Fruit fly (Drosophila melanogaster) whole organism, wandering third instar larva: ENCODE measurements around the gene fln.

Experiments used
- CG32264 ChIP-seq: fragments of 200-800 bp; sonication (Bioruptor generic); optimal IDR thresholded peaks from 2 replicates; lab custom pipeline; 2016; ENCODE audit warnings: missing biosample characterization, missing genetic modification characterization
- CG9705 ChIP-seq: fragments of 200-800 bp; sonication (Bioruptor generic); optimal IDR thresholded peaks from 2 replicates; lab custom pipeline; 2018; ENCODE audit warnings: missing biosample characterization, mild to moderate bottlenecking, missing genetic modification characterization
- CrebA ChIP-seq: fragments of 200-800 bp; sonication (Bioruptor generic); optimal IDR thresholded peaks from 2 replicates; lab custom pipeline; 2016; ENCODE audit warnings: missing biosample characterization, mild to moderate bottlenecking, missing genetic modification characterization, borderline replicate concordance
- Dfd ChIP-seq: fragments of >200 bp; optimal IDR thresholded peaks from 2 replicates; lab custom pipeline; 2017; ENCODE audit warnings: missing biosample characterization, missing genetic modification characterization
- Dif ChIP-seq: fragments of 200-275, 200-300 bp; sonication (Bioruptor generic); optimal IDR thresholded peaks from 2 replicates; lab custom pipeline; 2018; ENCODE audit warnings: missing biosample characterization, missing genetic modification characterization; ENCODE audit not compliant: partially characterized antibody
- GATAd ChIP-seq: sonication (Bioruptor generic); optimal IDR thresholded peaks from 2 replicates; lab custom pipeline; 2016; ENCODE audit warnings: missing biosample characterization, missing genetic modification characterization
- HLH106 ChIP-seq: fragments of 200-800 bp; optimal IDR thresholded peaks from 3 replicates; lab custom pipeline; 2019; ENCODE audit warnings: missing biosample characterization, mild to moderate bottlenecking, missing genetic modification characterization, moderate library complexity
- Hnf4 ChIP-seq: fragments of 200-800 bp; sonication (Bioruptor generic); optimal IDR thresholded peaks from 2 replicates; lab custom pipeline; 2016; ENCODE audit warnings: missing biosample characterization, mild to moderate bottlenecking, missing genetic modification characterization
- Hr78 ChIP-seq: fragments of >200 bp; optimal IDR thresholded peaks from 2 replicates; lab custom pipeline; 2017; ENCODE audit warnings: missing biosample characterization, missing genetic modification characterization
- Hr83 ChIP-seq: fragments of 200-300 bp; sonication (Bioruptor generic); optimal IDR thresholded peaks from 2 replicates; lab custom pipeline; 2016; ENCODE audit warnings: missing biosample characterization, mild to moderate bottlenecking, missing genetic modification characterization, moderate library complexity; ENCODE audit not compliant: poor library complexity, severe bottlenecking
- Mio ChIP-seq: sonication (Bioruptor generic); optimal IDR thresholded peaks from 2 replicates; lab custom pipeline; 2016; ENCODE audit warnings: missing biosample characterization, missing genetic modification characterization
- N ChIP-seq: fragments of >200 bp; optimal IDR thresholded peaks from 2 replicates; lab custom pipeline; 2018; ENCODE audit warnings: missing biosample characterization, missing external identifiers, missing genetic modification characterization
- OdsH ChIP-seq: fragments of 200-800 bp; sonication (Bioruptor generic); optimal IDR thresholded peaks from 2 replicates; lab custom pipeline; 2016; ENCODE audit warnings: missing biosample characterization, mild to moderate bottlenecking, missing genetic modification characterization
- Rel ChIP-seq, 2 experiments: fragments of 200-800 bp; sonication (Bioruptor generic) in 1 of 2; optimal IDR thresholded peaks; 2 replicates in 1 of 2; 3 replicates in 1 of 2; lab custom pipeline; 2016 to 2019; ENCODE audit warnings: mild to moderate bottlenecking in 2 of 2, missing biosample characterization in 2 of 2, missing genetic modification characterization in 2 of 2, moderate library complexity in 1 of 2
- Sp1 ChIP-seq: fragments of 200-800 bp; sonication (Bioruptor generic); optimal IDR thresholded peaks from 3 replicates; lab custom pipeline; 2019; ENCODE audit warnings: missing biosample characterization, mild to moderate bottlenecking, missing genetic modification characterization, moderate library complexity
- Vsx2 ChIP-seq: fragments of 200-300, 225-300 bp; sonication (Bioruptor generic); optimal IDR thresholded peaks from 2 replicates; lab custom pipeline; 2018; ENCODE audit warnings: missing biosample characterization, missing genetic modification characterization; ENCODE audit not compliant: partially characterized antibody
- br ChIP-seq: fragments of 200-800 bp; sonication (Bioruptor generic); optimal IDR thresholded peaks from 2 replicates; lab custom pipeline; 2016; ENCODE audit warnings: missing biosample characterization, missing genetic modification characterization
- dl ChIP-seq, 2 experiments: fragments of 175-275, 200-275 bp in 1 of 2; fragments of 200-275 bp in 1 of 2; sonication (Bioruptor generic); optimal IDR thresholded peaks; lab custom pipeline; 2018; ENCODE audit warnings: mild to moderate bottlenecking in 2 of 2, missing biosample characterization in 2 of 2, missing genetic modification characterization in 2 of 2, moderate library complexity in 2 of 2; ENCODE audit not compliant: partially characterized antibody in 2 of 2, insufficient read depth in 1 of 2
- dsf ChIP-seq: sonication (Bioruptor generic); optimal IDR thresholded peaks from 2 replicates; lab custom pipeline; 2016; ENCODE audit warnings: missing biosample characterization, missing genetic modification characterization, borderline replicate concordance
- ey ChIP-seq: fragments of 200-800 bp; sonication (Bioruptor generic); optimal IDR thresholded peaks from 2 replicates; lab custom pipeline; 2016; ENCODE audit warnings: missing biosample characterization, missing genetic modification characterization
- foxo ChIP-seq, 2 experiments: fragments of 200-800 bp; sonication (Bioruptor generic); optimal IDR thresholded peaks; 2 replicates in 1 of 2; 3 replicates in 1 of 2; lab custom pipeline; 2016 to 2017; ENCODE audit warnings: missing biosample characterization in 2 of 2, missing genetic modification characterization in 2 of 2
- h ChIP-seq: fragments of 200-800 bp; sonication (Bioruptor generic); optimal IDR thresholded peaks from 3 replicates; lab custom pipeline; 2016; ENCODE audit warnings: missing biosample characterization, mild to moderate bottlenecking, missing genetic modification characterization
- jim ChIP-seq: fragments of 175-275, 200-325 bp; sonication (Bioruptor generic); optimal IDR thresholded peaks from 2 replicates; lab custom pipeline; 2016; ENCODE audit warnings: missing biosample characterization, mild to moderate bottlenecking, missing genetic modification characterization
- lola ChIP-seq: fragments of >200 bp; optimal IDR thresholded peaks from 2 replicates; lab custom pipeline; 2017; ENCODE audit warnings: missing biosample characterization, missing genetic modification characterization
- pan ChIP-seq: fragments of >200 bp; optimal IDR thresholded peaks from 2 replicates; lab custom pipeline; 2017
- rgr ChIP-seq: fragments of 200-800 bp; sonication (Bioruptor generic); optimal IDR thresholded peaks from 3 replicates; lab custom pipeline; 2016; ENCODE audit warnings: missing biosample characterization, mild to moderate bottlenecking, missing genetic modification characterization
- sage ChIP-seq: fragments of 200-800 bp; sonication (Bioruptor generic); optimal IDR thresholded peaks from 2 replicates; lab custom pipeline; 2016; ENCODE audit warnings: missing biosample characterization, mild to moderate bottlenecking, missing genetic modification characterization
- sv ChIP-seq: fragments of 200-800 bp; sonication (Bioruptor generic); optimal IDR thresholded peaks from 3 replicates; lab custom pipeline; 2016; ENCODE audit warnings: missing biosample characterization, missing genetic modification characterization
- usp ChIP-seq: fragments of >200 bp; optimal IDR thresholded peaks from 2 replicates; lab custom pipeline; 2017; ENCODE audit warnings: missing biosample characterization, missing genetic modification characterization
- woc ChIP-seq: sonication (Bioruptor generic); optimal IDR thresholded peaks from 2 replicates; lab custom pipeline; 2016; ENCODE audit warnings: missing biosample characterization, mild to moderate bottlenecking, missing genetic modification characterization

The fln gene

DNA sequence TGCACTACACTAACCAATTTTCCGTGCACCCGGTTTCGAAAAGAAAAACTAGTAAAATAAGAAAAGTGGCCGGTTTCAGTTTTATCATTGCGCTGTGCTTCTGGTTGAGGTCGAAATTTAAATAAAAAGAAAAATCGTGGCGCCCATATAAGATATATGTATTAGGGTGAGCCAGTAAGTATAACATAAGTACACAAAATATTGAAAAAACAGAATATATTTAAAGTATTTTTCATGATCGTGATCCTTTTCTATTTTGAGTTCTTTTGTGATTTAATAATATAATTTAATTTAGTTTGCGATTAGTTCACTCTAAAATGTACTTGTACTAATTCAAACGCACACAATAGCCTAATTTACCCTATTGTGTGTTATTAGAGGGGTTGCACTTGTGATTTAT lies 2.1 kb downstream of the fln start, which contains the start of gene Csas:
TSS of gene Csas (minus strand) at position 101 of the 400 bp plus-strand sequence.
- TF ChIP-seq jim (GFP tag; lab: Kevin White, UChicago): no peak

DNA sequence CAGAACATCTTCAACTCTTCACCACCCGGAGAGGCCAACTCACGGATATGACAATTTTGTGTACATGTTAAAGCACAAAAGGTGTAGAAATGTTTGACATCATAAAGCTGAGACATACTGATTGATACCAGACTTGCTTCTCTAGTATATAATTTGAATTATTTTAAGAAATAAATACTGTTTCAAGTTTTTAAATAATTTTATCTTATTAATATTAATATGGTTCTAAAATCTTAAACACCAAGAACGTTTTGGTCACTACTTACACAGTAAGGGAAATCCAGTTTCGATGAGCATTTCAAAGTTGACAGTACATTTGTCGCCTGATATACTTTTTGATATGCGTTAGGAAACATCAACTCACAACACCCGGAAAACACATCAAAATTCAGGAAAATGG lies 5.3 kb downstream of the fln start, which contains the start of the genes hale and schuy:
TSS of gene hale (minus strand) at position 101 of the 400 bp plus-strand sequence.
TSS of gene schuy (plus strand) at position 326 of the 400 bp plus-strand sequence.
- TF ChIP-seq HLH106 (tag; lab: Kevin White, UChicago) (no peak), woc (no peak), Rel (GFP tag; optimal IDR thresholded peaks at IDR 0.05; lab: Kevin White, UChicago) (no peak), Rel (tag; optimal IDR thresholded peaks at IDR 0.05; lab: Kevin White, UChicago) (no peak), OdsH (GFP tag; lab: Kevin White, UChicago) (no peak), GATAd (GFP tag; lab: Kevin White, UChicago) (no peak), CG32264 (GFP tag; lab: Kevin White, UChicago) (no peak), ey (no peak), jim (GFP tag; lab: Kevin White, UChicago) (no peak), Sp1 (GFP tag; lab: Kevin White, UChicago) (no peak), usp (GFP tag; lab: Kevin White, UChicago) (no peak)

DNA sequence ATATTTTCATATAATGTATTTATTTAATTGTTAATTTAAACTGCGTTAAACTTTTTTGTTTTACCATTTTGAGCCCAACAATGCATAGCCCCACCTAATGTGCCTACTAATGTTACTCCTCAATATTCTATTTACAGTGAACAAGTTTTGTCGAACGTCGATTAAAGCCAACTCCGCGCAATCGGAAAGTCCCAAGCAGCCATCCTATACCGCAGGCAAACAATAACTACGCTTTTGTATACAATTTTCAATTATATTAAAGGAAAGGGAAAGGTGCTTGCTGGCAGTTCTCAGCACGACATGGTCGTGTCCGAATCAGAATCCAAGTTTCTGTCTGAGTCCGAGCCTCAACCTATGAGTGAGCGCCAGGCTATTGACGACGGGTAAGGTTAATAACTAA lies 9.6 kb downstream of the fln start, which contains the start of gene CG17732:
TSS of gene CG17732 (plus strand) at position 301 of the 400 bp plus-strand sequence.
- no peak for TF ChIP-seq foxo (GFP tag; optimal IDR thresholded peaks at IDR 0.05; lab: Kevin White, UChicago)
- TF ChIP-seq pan: no peak
- no peak for TF ChIP-seq OdsH (GFP tag; lab: Kevin White, UChicago)
- no peak for TF ChIP-seq CG9705 (GFP tag; lab: Kevin White, UChicago)
- no peak for TF ChIP-seq Dif (GFP tag; lab: Kevin White, UChicago)
- TF ChIP-seq N (GFP tag; lab: Kevin White, UChicago): no peak
- TF ChIP-seq HLH106 (tag; lab: Kevin White, UChicago): no peak
- TF ChIP-seq Dfd (GFP tag; lab: Kevin White, UChicago): no peak
- no peak for TF ChIP-seq dl (GFP tag; optimal IDR thresholded peaks at IDR 0.05; lab: Kevin White, UChicago; ENCODE audit: insufficient read depth in 1 of 2, partially characterized antibody in 2 of 2)
- no peak for TF ChIP-seq Hnf4 (GFP tag; lab: Kevin White, UChicago)
- TF ChIP-seq Mio (GFP tag; lab: Kevin White, UChicago): no peak
- TF ChIP-seq Hr83 (GFP tag; lab: Kevin White, UChicago): no peak
- no peak for TF ChIP-seq Vsx2 (GFP tag; lab: Kevin White, UChicago)
- no peak for TF ChIP-seq br (GFP tag; lab: Kevin White, UChicago)
- no peak for TF ChIP-seq Hr78 (GFP tag; lab: Kevin White, UChicago)
- no peak for TF ChIP-seq CrebA (GFP tag; lab: Kevin White, UChicago)

DNA sequence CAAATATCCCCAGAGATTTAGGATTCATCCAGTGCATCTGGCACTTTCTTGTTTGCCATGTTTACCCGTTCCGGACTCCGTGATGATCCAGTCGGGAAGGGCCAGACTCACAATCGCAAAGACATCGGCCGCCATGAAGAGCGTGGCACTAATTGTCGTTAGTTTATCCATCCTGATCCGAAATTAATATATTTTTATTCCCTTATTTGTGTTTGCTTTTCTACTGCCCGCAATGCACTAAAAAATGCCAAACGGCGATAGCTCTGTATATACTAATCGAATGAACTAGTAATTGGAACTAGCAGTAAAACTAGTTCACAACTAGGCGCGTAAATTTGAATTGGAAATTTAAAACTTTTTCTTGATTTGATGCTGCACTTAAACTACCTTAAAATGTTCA lies 11.4 kb downstream of the fln start, which contains the start of gene CG14182:
TSS of gene CG14182 (minus strand) at position 221 of the 400 bp plus-strand sequence.
- TF ChIP-seq GATAd (GFP tag; lab: Kevin White, UChicago) (no peak), sv (GFP tag; lab: Kevin White, UChicago) (no peak), Hnf4 (GFP tag; lab: Kevin White, UChicago) (no peak), OdsH (GFP tag; lab: Kevin White, UChicago) (no peak), jim (GFP tag; lab: Kevin White, UChicago) (no peak), dl (GFP tag; optimal IDR thresholded peaks at IDR 0.05; lab: Kevin White, UChicago; ENCODE audit: insufficient read depth in 1 of 2, partially characterized antibody in 2 of 2) (no peak), N (GFP tag; lab: Kevin White, UChicago) (no peak), Hr83 (GFP tag; lab: Kevin White, UChicago) (no peak), lola (no peak), Dfd (GFP tag; lab: Kevin White, UChicago) (no peak), usp (GFP tag; lab: Kevin White, UChicago) (no peak), sage (no peak)

DNA sequence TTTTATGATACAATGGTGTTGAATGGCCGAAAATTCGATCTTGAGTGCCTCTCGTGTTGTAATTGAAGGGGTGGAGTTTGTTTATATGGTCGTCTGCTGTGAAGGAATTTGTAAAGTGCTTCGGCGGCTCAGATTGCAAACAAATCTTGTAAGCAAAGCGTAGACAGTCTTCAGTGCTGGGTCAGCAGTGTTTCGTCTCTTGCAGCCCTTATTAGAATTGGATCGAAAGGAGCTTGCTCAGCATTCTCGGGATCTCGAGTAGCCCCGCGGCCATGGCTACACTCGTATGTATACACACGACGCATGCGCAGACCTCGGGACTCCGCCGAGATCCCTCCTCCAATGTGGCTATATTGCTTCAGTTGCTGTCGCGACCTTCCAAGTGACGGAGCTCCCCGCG lies 12.9 kb downstream of the fln start:
- TF ChIP-seq rgr (GFP tag; lab: Kevin White, UChicago): no peak
- no peak for TF ChIP-seq Hr78 (GFP tag; lab: Kevin White, UChicago)
- TF ChIP-seq sage: no peak
- TF ChIP-seq CrebA (GFP tag; lab: Kevin White, UChicago): no peak
- no peak for TF ChIP-seq sv (GFP tag; lab: Kevin White, UChicago)
- no peak for TF ChIP-seq GATAd (GFP tag; lab: Kevin White, UChicago)
- no peak for TF ChIP-seq dsf (GFP tag; lab: Kevin White, UChicago)
- no peak for TF ChIP-seq pan
- no peak for TF ChIP-seq Hr83 (GFP tag; lab: Kevin White, UChicago)
- no peak for TF ChIP-seq br (GFP tag; lab: Kevin White, UChicago)
- no peak for TF ChIP-seq CG9705 (GFP tag; lab: Kevin White, UChicago)
- no peak for TF ChIP-seq lola
- no peak for TF ChIP-seq h (GFP tag; lab: Kevin White, UChicago)
